Worm (Caenorhabditis elegans) whole organism, young adult: ENCODE results near the gene rps-9.

Source experiments
- B0019.2 ChIP-seq: fragments of 200-800 bp; sonication (Bioruptor generic); conservative IDR thresholded peaks from 2 replicates; pipeline ENCODE4 v1.3.6; 2022; ENCODE audit warnings: missing genetic modification reagents, missing genetic modification characterization, missing compliant biosample characterization
- F52B5.7 ChIP-seq: sonication (generic microtip); optimal IDR thresholded peaks from 2 replicates; lab custom pipeline; 2016; ENCODE audit warnings: mild to moderate bottlenecking, missing genetic modification characterization, missing compliant biosample characterization
- F57A8.1 ChIP-seq: fragments of 200-800 bp; sonication (Bioruptor generic); optimal IDR thresholded peaks from 2 replicates; lab custom pipeline; 2018; ENCODE audit warnings: mild to moderate bottlenecking, missing genetic modification characterization, moderate library complexity, missing compliant biosample characterization
- T26A5.8 ChIP-seq: sonication (generic microtip); optimal IDR thresholded peaks from 2 replicates; lab custom pipeline; 2016; ENCODE audit warnings: missing genetic modification characterization, missing compliant biosample characterization
- Y53F4B.3 ChIP-seq: fragments of 200-800 bp; sonication (Bioruptor generic); IDR thresholded peaks from 2 replicates; pipeline ENCODE4 v1.3.6; 2022; ENCODE audit warnings: missing genetic modification reagents, missing genetic modification characterization, missing compliant biosample characterization
- Y56A3A.18 ChIP-seq: fragments of 200-800 bp; sonication (Bioruptor generic); IDR thresholded peaks from 2 replicates; pipeline ENCODE4 v1.3.6; 2022; ENCODE audit warnings: missing genetic modification reagents, missing genetic modification characterization, missing compliant biosample characterization
- Y67H2A.10 ChIP-seq: fragments of 200-800 bp; sonication (Bioruptor generic); conservative IDR thresholded peaks from 2 replicates; pipeline ENCODE4 v1.3.6; 2022; ENCODE audit warnings: missing genetic modification reagents, missing genetic modification characterization, missing compliant biosample characterization
- Y79H2A.3 ChIP-seq: fragments of 200-800 bp; sonication (Bioruptor generic); conservative IDR thresholded peaks from 2 replicates; pipeline ENCODE4 v1.3.6; 2022; ENCODE audit warnings: missing genetic modification reagents, missing genetic modification characterization, missing compliant biosample characterization
- aptf-2 ChIP-seq: fragments of 200-800 bp; sonication (Bioruptor generic); conservative IDR thresholded peaks from 2 replicates; pipeline ENCODE4 v1.3.6; 2022; ENCODE audit warnings: missing genetic modification reagents, missing genetic modification characterization, missing compliant biosample characterization
- atf-7 ChIP-seq: sonication (generic microtip); optimal IDR thresholded peaks from 2 replicates; lab custom pipeline; 2017; ENCODE audit warnings: mild to moderate bottlenecking, missing genetic modification characterization, missing compliant biosample characterization
- attf-6 ChIP-seq: fragments of 200-800 bp; sonication (Bioruptor generic); IDR thresholded peaks from 2 replicates; pipeline ENCODE4 v1.3.6; 2022; ENCODE audit warnings: missing genetic modification reagents, missing genetic modification characterization, missing compliant biosample characterization
- ceh-100 ChIP-seq: fragments of 200-800 bp; sonication (Bioruptor generic); IDR thresholded peaks from 2 replicates; pipeline ENCODE4 v1.3.6; 2022; ENCODE audit warnings: missing genetic modification reagents, missing genetic modification characterization, missing compliant biosample characterization
- ceh-27 ChIP-seq: fragments of 200-800 bp; sonication (Bioruptor generic); optimal IDR thresholded peaks from 2 replicates; lab custom pipeline; 2018; ENCODE audit warnings: mild to moderate bottlenecking, missing genetic modification characterization, moderate library complexity, missing compliant biosample characterization
- ceh-91 ChIP-seq: fragments of 200-800 bp; sonication (Bioruptor generic); IDR thresholded peaks from 2 replicates; pipeline ENCODE4 v1.3.6; 2022; ENCODE audit warnings: missing genetic modification reagents, missing genetic modification characterization, missing compliant biosample characterization
- die-1 ChIP-seq: sonication (generic microtip); optimal IDR thresholded peaks from 2 replicates; lab custom pipeline; 2016; ENCODE audit warnings: missing genotype, mild to moderate bottlenecking, missing genetic modification characterization, missing compliant biosample characterization
- hlh-12 ChIP-seq: sonication (generic microtip); optimal IDR thresholded peaks from 2 replicates; lab custom pipeline; 2016; ENCODE audit warnings: missing genetic modification characterization, missing compliant biosample characterization
- hsf-1 ChIP-seq: fragments of 200-800 bp; sonication (Bioruptor generic); IDR thresholded peaks from 2 replicates; pipeline ENCODE4 v1.3.6; 2022; ENCODE audit warnings: missing genetic modification reagents, missing genetic modification characterization, missing compliant biosample characterization
- let-526 ChIP-seq: fragments of 200-800 bp; sonication (Bioruptor generic); IDR thresholded peaks from 2 replicates; pipeline ENCODE4 v1.3.6; 2022; ENCODE audit warnings: missing genetic modification reagents, missing genetic modification characterization, missing compliant biosample characterization
- lin-35 ChIP-seq, 3 experiments: fragments of 150-350 bp in 2 of 3; sonication (generic microtip) in 1 of 3; optimal IDR thresholded peaks; 2 replicates each; lab custom pipeline; 2014 to 2018; ENCODE audit warnings: missing biosample characterization in 3 of 3, missing genetic modification characterization in 3 of 3, missing genetic modification reagents in 3 of 3
- madf-10 ChIP-seq: sonication (generic microtip); optimal IDR thresholded peaks from 2 replicates; lab custom pipeline; 2016; ENCODE audit warnings: mild to moderate bottlenecking, missing genetic modification characterization, missing compliant biosample characterization
- mcd-1 ChIP-seq: fragments of 200-800 bp; sonication (Bioruptor generic); IDR thresholded peaks from 2 replicates; pipeline ENCODE4 v1.3.6; 2022; ENCODE audit warnings: missing genetic modification reagents, missing genetic modification characterization, missing compliant biosample characterization
- mes-4 ChIP-seq: sonication (generic microtip); optimal IDR thresholded peaks from 2 replicates; lab custom pipeline; 2016; ENCODE audit warnings: missing genotype, missing genetic modification characterization, missing compliant biosample characterization
- nhr-90 ChIP-seq: sonication (generic microtip); optimal IDR thresholded peaks from 2 replicates; lab custom pipeline; 2016; ENCODE audit warnings: missing genotype, mild to moderate bottlenecking, missing genetic modification characterization, missing compliant biosample characterization
- somi-1 ChIP-seq: fragments of 200-800 bp; sonication (Bioruptor generic); optimal IDR thresholded peaks from 2 replicates; lab custom pipeline; 2018; ENCODE audit warnings: mild to moderate bottlenecking, missing genetic modification characterization, missing compliant biosample characterization
- ztf-26 ChIP-seq: sonication (generic microtip); optimal IDR thresholded peaks from 2 replicates; lab custom pipeline; 2017; ENCODE audit warnings: missing genetic modification characterization, missing compliant biosample characterization

Gene rps-9

DNA sequence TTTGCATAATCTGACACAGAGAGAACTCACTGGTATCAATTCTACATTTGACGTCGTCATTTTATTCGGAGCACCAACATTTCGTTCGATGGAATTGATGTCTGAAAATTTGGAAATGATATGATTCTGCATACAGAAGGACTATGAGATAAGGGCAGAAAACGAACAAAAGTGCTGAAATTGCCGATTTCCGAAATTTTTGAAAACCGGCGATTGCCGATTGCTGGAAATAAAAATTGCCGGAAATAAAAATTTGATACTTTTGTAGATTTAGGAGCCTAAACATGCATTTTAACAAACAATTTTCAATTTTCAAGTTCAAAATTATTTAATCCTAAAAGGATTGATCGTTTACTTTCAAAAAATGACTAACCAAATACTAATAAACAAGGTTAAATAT, 36.8 kb downstream of the rps-9 start, which contains the start of gene unc-53:
unc-53 (minus strand) TSS at position 101 of the 400 bp plus-strand sequence.
- no peak for TF ChIP-seq mcd-1 (GFP tag; lab: Robert Waterston, UW)

DNA sequence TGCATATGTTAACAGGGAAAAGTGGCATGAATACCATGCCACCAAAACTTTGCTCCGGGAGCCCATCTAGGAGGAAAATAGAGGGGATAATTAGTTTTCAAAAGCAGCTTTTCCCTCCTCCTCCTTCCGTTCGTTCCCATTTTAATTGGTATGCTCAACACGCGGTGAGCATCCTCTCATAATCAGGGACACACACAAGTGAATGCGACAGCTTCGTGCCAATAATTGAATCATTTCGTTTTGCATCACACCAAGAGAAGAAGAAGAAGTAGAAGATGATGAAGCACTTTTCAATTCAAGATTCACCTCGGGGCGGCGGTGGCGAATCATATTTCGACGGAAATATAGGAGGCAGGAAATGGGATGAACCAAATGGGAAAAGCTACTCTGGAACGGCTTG, 38.0 kb downstream of the rps-9 start:
- TF ChIP-seq Y56A3A.18 (GFP tag; lab: Robert Waterston, UW) (no peak), hsf-1 (GFP tag; lab: Robert Waterston, UW) (no peak), F57A8.1 (GFP tag; lab: Kevin White, UChicago) (no peak), ceh-91 (GFP tag; lab: Robert Waterston, UW) (no peak), ceh-27 (no peak), die-1 (no peak), T26A5.8 (tag; lab: Kevin White, UChicago) (no peak), Y53F4B.3 (no peak)

DNA sequence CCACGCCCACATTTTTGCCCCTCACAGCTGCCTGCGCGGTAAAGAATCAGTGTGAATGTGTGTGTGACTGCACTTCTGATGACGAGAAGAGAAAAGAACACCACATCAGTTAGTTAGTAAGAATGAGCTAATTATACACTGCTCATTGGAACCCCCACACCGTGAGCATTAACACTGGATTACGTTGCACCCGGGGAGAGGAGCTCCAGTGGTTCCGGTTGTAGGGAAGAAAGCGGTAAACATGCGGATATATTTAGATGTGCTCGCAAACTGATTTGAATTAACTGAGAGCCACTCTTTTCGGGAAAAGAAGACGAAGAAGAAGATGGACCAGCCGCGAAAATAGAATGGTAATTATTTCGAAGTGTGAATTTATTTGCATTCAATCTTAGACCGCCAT, 39.4 kb downstream of the rps-9 start:
- TF ChIP-seq ceh-100 (GFP tag; lab: Robert Waterston, UW) (no peak), let-526 (no peak), F52B5.7 (tag; lab: Kevin White, UChicago) (no peak), F57A8.1 (GFP tag; lab: Kevin White, UChicago) (no peak), nhr-90 (no peak), atf-7 (tag; lab: Kevin White, UChicago) (no peak), hlh-12 (tag; lab: Kevin White, UChicago) (no peak), attf-6 (GFP tag; lab: Robert Waterston, UW) (no peak), B0019.2 (GFP tag; lab: Robert Waterston, UW) (no peak), Y79H2A.3 (GFP tag; lab: Robert Waterston, UW) (no peak), ztf-26 (tag; lab: Kevin White, UChicago) (no peak), Y67H2A.10 (no peak)

DNA sequence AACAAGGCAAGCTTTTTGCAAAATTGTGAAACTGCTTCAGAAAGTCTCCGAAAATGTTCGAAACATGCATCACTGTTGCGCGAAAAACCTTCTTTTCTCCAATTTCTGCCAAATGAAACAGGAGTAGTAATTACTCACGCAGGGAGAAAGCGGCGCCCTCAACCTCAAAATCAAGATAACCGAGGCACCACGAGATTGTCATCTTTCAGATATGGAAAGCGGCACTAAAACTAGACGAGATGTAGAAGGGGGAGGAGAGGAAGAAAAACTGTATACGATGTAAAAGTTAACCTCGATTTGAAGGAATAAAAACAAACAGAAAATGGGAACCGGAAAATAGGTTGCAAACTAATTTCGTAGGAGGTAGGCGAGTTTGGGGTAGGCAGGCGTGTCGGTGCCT, 49.6 kb downstream of the rps-9 start:
- no peak for TF ChIP-seq mes-4 (tag; lab: Kevin White, UChicago)
- no peak for TF ChIP-seq B0019.2 (GFP tag; lab: Robert Waterston, UW)
- TF ChIP-seq madf-10: no peak
- TF ChIP-seq somi-1 (GFP tag; lab: Kevin White, UChicago): no peak
- no peak for TF ChIP-seq aptf-2 (GFP tag; lab: Robert Waterston, UW)
- no peak for TF ChIP-seq lin-35 (GFP tag; optimal IDR thresholded peaks at IDR 0.05; lab: Kevin White, UChicago)
